Worm (Caenorhabditis elegans) whole organism, L4 larva: ENCODE results near the gene F14H3.6.

Experiments used
- aly-2 ChIP-seq: sonication (generic microtip); optimal IDR thresholded peaks from 2 replicates; lab custom pipeline; 2018; ENCODE audit warnings: missing biosample characterization, missing genetic modification characterization
- daf-16 ChIP-seq, 3 experiments: sonication (generic microtip); optimal IDR thresholded peaks; 2 replicates each; lab custom pipeline; 2016 to 2017; ENCODE audit warnings: missing genetic modification characterization in 3 of 3, missing genetic modification reagents in 3 of 3, mild to moderate bottlenecking in 2 of 3, missing compliant biosample characterization in 2 of 3, missing biosample characterization in 1 of 3, moderate library complexity in 1 of 3
- hmg-1.1 ChIP-seq: fragments of 200-800 bp; sonication (Bioruptor generic); IDR thresholded peaks from 2 replicates; pipeline ENCODE4 v1.3.6; 2022; ENCODE audit warnings: missing genetic modification reagents, missing genetic modification characterization, missing compliant biosample characterization
- nhr-11 ChIP-seq: fragments of 150-350 bp; optimal IDR thresholded peaks from 2 replicates; lab custom pipeline; 2014; ENCODE audit warnings: missing biosample characterization, missing genetic modification characterization
- nhr-25 ChIP-seq: sonication (generic microtip); optimal IDR thresholded peaks from 2 replicates; lab custom pipeline; 2017; ENCODE audit warnings: missing genetic modification characterization, mild to moderate bottlenecking, missing compliant biosample characterization, antibody characterized with exemption, moderate library complexity, borderline replicate concordance; ENCODE audit not compliant: insufficient read depth
- nhr-77 ChIP-seq: fragments of 150-350 bp; optimal IDR thresholded peaks from 2 replicates; lab custom pipeline; 2014; ENCODE audit warnings: missing biosample characterization, missing genetic modification characterization
- sdz-12 ChIP-seq: fragments of 200-800 bp; sonication (Bioruptor generic); optimal IDR thresholded peaks from 2 replicates; lab custom pipeline; 2018; ENCODE audit warnings: mild to moderate bottlenecking, missing genetic modification characterization, missing compliant biosample characterization
- skn-1 ChIP-seq: fragments of 150-350 bp; optimal IDR thresholded peaks from 2 replicates; lab custom pipeline; 2014; ENCODE audit warnings: missing biosample characterization, missing genetic modification characterization
- ztf-11 ChIP-seq: fragments of 150-350 bp; optimal IDR thresholded peaks from 2 replicates; lab custom pipeline; 2014; ENCODE audit warnings: missing biosample characterization, missing genetic modification characterization

DNA sequence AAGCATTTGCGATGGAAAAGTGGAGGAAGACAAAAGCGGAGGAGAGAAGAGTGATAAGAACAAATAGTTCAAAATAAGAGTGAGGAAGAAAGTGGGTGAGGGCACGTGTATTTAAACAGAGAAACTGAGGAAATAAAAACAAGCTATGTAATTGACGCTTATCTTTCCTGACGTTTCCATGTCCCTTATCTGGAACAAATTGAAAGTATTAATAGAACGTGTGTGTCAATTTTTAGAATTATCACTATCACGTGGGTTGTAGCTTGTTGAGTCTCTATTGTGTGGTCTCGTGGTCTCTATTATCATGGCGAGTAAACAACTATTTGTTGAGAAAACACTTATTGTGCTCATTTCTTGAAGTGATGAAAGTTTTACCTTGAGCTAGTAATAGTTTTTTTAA lies 12.9 kb downstream of the F14H3.6 start, which contains the start of gene T10C6.15:
- peak in 1 of 2 experiments; percentile 91 for TF ChIP-seq daf-16 (GFP tag; optimal IDR thresholded peaks at IDR 0.05; lab: Kevin White, UChicago)
- TF ChIP-seq daf-16 (tag; optimal IDR thresholded peaks at IDR 0.05; lab: Kevin White, UChicago), result peak; percentile 100
- no peak for TF ChIP-seq sdz-12 (GFP tag; lab: Kevin White, UChicago)
- no peak for TF ChIP-seq nhr-11 (tag; lab: Kevin White, UChicago)
- TF ChIP-seq aly-2 (tag; lab: Kevin White, UChicago), result no peak
- no peak for TF ChIP-seq nhr-25 (tag; lab: Kevin White, UChicago)
- no peak for TF ChIP-seq ztf-11
- TF ChIP-seq nhr-77 (tag; lab: Kevin White, UChicago), result peak; percentile 58
- TF ChIP-seq hmg-1.1 (GFP tag; lab: Robert Waterston, UW), result no peak
- TF ChIP-seq skn-1 (tag; lab: Kevin White, UChicago), result no peak
